Fruit fly (Drosophila melanogaster): Measurements from ENCODE around the gene Jhbp2.
A peak's percentile ranks its signal among the peaks of the same experiment; 100 is the strongest.

Gene Jhbp2

DNA sequence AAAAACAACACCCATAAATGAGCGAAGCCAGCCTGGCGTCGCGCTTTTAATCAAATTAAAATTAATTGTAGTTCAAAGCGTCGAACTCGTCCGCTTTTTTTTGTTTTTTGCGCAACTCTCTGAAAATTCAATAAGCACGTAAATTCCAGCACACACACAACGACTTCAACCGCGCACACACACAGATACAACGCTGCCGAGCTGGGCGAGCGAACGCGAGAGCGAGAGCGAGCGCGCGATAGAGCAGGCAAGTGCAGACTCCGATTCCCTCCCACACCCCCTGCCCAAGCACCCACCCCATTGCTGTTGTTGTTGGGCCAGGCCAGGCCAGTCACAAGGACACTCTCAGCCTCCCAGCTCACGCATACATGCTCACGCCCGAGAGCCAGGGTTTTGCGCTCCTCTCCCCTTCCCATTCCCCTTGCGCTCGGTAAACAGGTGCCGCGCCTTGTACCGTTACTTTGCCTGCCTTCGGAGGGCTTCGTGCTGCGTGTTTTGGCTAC is 50.3 kb downstream of the Jhbp2 start:
- TF ChIP-seq CG17801 (GFP tag; optimal IDR thresholded peaks at IDR 0.05; ENCODE audit: partially characterized antibody): no peak

DNA sequence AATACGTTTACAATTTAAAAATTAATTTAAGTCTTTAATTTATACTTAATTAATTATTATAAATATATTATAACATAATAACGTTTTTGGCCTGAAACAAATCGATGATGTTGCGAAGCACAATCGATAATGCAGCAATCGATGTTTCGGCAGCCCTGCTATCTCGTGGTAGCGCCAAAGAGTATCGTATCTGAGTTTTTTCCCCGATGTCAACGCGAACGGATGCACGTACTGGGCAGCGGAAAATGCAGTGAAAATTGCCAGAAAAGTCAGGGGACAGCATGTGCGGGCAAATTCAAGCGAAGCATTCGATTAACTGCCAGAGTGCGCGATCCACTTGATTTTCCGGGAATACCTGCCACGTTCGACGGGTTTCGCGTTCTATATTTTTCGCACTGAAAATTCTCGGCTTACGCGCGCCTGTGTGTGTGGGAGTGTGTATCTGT is 50.8 kb downstream of the Jhbp2 start, which contains the start of gene Cdep:
Gene Cdep, plus strand, starts transcription at position 188 of the 446 bp plus-strand sequence.
- peak; percentile 12 for TF ChIP-seq CG17801 (GFP tag; optimal IDR thresholded peaks at IDR 0.05; ENCODE audit: partially characterized antibody)
